Worm (Caenorhabditis elegans) whole organism, L1 larva: ENCODE data around the gene cyp-33C5.

Experiments used
- C04F5.9 ChIP-seq: sonication (generic microtip); optimal IDR thresholded peaks from 2 replicates; lab custom pipeline; 2016; ENCODE audit warnings: missing genetic modification characterization, missing compliant biosample characterization
- C16A3.4 ChIP-seq: fragments of 150-350 bp; optimal IDR thresholded peaks from 2 replicates; lab custom pipeline; 2014; ENCODE audit warnings: missing biosample characterization, missing genetic modification characterization
- C34B4.2 ChIP-seq: sonication (generic microtip); optimal IDR thresholded peaks from 2 replicates; lab custom pipeline; 2017; ENCODE audit warnings: mild to moderate bottlenecking, missing genetic modification characterization, missing compliant biosample characterization
- F16B12.6 ChIP-seq: fragments of 150-350 bp; optimal IDR thresholded peaks from 2 replicates; lab custom pipeline; 2014; ENCODE audit warnings: missing biosample characterization, missing genetic modification characterization
- aly-2 ChIP-seq: fragments of 150-350 bp; optimal IDR thresholded peaks from 2 replicates; lab custom pipeline; 2014; ENCODE audit warnings: missing biosample characterization, missing genetic modification characterization
- blmp-1 ChIP-seq: fragments of 150-350 bp; optimal IDR thresholded peaks from 2 replicates; lab custom pipeline; 2014; ENCODE audit warnings: missing biosample characterization, missing genetic modification characterization
- dpl-1 ChIP-seq, 3 experiments: fragments of 150-350 bp in 2 of 3; sonication (generic microtip) in 1 of 3; optimal IDR thresholded peaks; 2 replicates each; lab custom pipeline; 2014 to 2017; ENCODE audit warnings: missing biosample characterization in 3 of 3, missing genetic modification characterization in 3 of 3, missing genetic modification reagents in 3 of 3
- efl-1 ChIP-seq, 4 experiments: fragments of 150-350 bp; optimal IDR thresholded peaks in 3 of 4; peaks in 1 of 4; 1 replicate in 1 of 4; 2 replicates in 3 of 4; lab custom pipeline; 2014; ENCODE audit warnings: missing biosample characterization in 2 of 4, missing genetic modification characterization in 2 of 4, missing genetic modification reagents in 2 of 4
- efl-3 ChIP-seq: fragments of 200-800 bp; sonication (Bioruptor generic); optimal IDR thresholded peaks from 2 replicates; lab custom pipeline; 2018; ENCODE audit warnings: mild to moderate bottlenecking, missing genetic modification characterization, missing compliant biosample characterization
- egl-27 ChIP-seq, 2 experiments: fragments of 150-350 bp in 1 of 2; sonication (generic microtip); optimal IDR thresholded peaks; 3 replicates each; lab custom pipeline; 2017 to 2018; ENCODE audit warnings: missing biosample characterization in 2 of 2, missing genetic modification characterization in 2 of 2, missing genetic modification reagents in 2 of 2
- elt-2 ChIP-seq: sonication (generic microtip); optimal IDR thresholded peaks from 2 replicates; lab custom pipeline; 2016; ENCODE audit warnings: missing genetic modification characterization, mild to moderate bottlenecking, inconsistent platforms, missing compliant biosample characterization, missing genetic modification reagents
- elt-3 ChIP-seq, 6 experiments: fragments of 150-350 bp in 1 of 6; sonication (generic microtip); optimal IDR thresholded peaks; 2 replicates each; lab custom pipeline; 2017 to 2018; ENCODE audit warnings: missing biosample characterization in 6 of 6, missing genetic modification characterization in 6 of 6, inconsistent platforms in 1 of 6
- ets-5 ChIP-seq: fragments of 200-800 bp; sonication (Bioruptor generic); IDR thresholded peaks from 2 replicates; pipeline ENCODE4 v1.3.6; 2022; ENCODE audit warnings: missing genetic modification characterization, missing compliant biosample characterization
- hlh-17 ChIP-seq: fragments of 200-800 bp; sonication (Bioruptor generic); optimal IDR thresholded peaks from 2 replicates; lab custom pipeline; 2018; ENCODE audit warnings: missing genetic modification characterization, mild to moderate bottlenecking, missing compliant biosample characterization, moderate library complexity, borderline replicate concordance
- hpl-2 ChIP-seq: fragments of 150-350 bp; optimal IDR thresholded peaks from 2 replicates; lab custom pipeline; 2014; ENCODE audit warnings: missing biosample characterization, missing genetic modification reagents, missing genetic modification characterization
- jun-1 ChIP-seq: fragments of 150-350 bp; optimal IDR thresholded peaks from 2 replicates; lab custom pipeline; 2014; ENCODE audit warnings: missing biosample characterization, missing genetic modification reagents, missing genetic modification characterization
- lin-13 ChIP-seq: fragments of 150-350 bp; optimal IDR thresholded peaks from 2 replicates; lab custom pipeline; 2014; ENCODE audit warnings: missing biosample characterization, missing genetic modification reagents, missing genetic modification characterization
- lin-14 ChIP-seq: fragments of 200-800 bp; sonication (Bioruptor generic); optimal IDR thresholded peaks from 2 replicates; lab custom pipeline; 2018; ENCODE audit warnings: mild to moderate bottlenecking, missing genetic modification characterization, moderate library complexity, missing compliant biosample characterization
- lin-15B ChIP-seq: fragments of 150-350 bp; sonication (generic microtip); optimal IDR thresholded peaks from 3 replicates; lab custom pipeline; 2014; ENCODE audit warnings: missing biosample characterization, missing genetic modification characterization
- lin-35 ChIP-seq, 2 experiments: fragments of 150-350 bp; optimal IDR thresholded peaks; 2 replicates each; lab custom pipeline; 2014; ENCODE audit warnings: missing biosample characterization in 2 of 2, missing genetic modification characterization in 2 of 2, missing genetic modification reagents in 2 of 2
- lsy-2 ChIP-seq, 2 experiments: fragments of 150-350 bp; optimal IDR thresholded peaks; 2 replicates each; lab custom pipeline; 2014; ENCODE audit warnings: missing biosample characterization in 2 of 2, missing genetic modification characterization in 2 of 2
- mab-9 ChIP-seq: fragments of 200-800 bp; sonication (Bioruptor generic); IDR thresholded peaks from 2 replicates; pipeline ENCODE4 v1.3.6; 2022; ENCODE audit warnings: missing genetic modification reagents, missing genetic modification characterization, missing compliant biosample characterization
- mdl-1 ChIP-seq, 2 experiments: fragments of 150-350 bp; optimal IDR thresholded peaks; 2 replicates each; lab custom pipeline; 2014 to 2017; ENCODE audit warnings: missing biosample characterization in 2 of 2, missing genetic modification characterization in 2 of 2, inconsistent platforms in 1 of 2
- mef-2 ChIP-seq: fragments of 150-350 bp; optimal IDR thresholded peaks from 2 replicates; lab custom pipeline; 2014; ENCODE audit warnings: missing biosample characterization, missing genetic modification characterization
- nhr-12 ChIP-seq: sonication (generic microtip); optimal IDR thresholded peaks from 2 replicates; lab custom pipeline; 2017; ENCODE audit warnings: missing biosample characterization, missing genetic modification characterization
- nhr-19 ChIP-seq: fragments of 200-800 bp; sonication (Bioruptor generic); conservative IDR thresholded peaks from 2 replicates; pipeline ENCODE4 v1.3.6; 2022; ENCODE audit warnings: missing genetic modification characterization, missing compliant biosample characterization
- nhr-20 ChIP-seq: sonication (generic microtip); optimal IDR thresholded peaks from 2 replicates; lab custom pipeline; 2016; ENCODE audit warnings: mild to moderate bottlenecking, missing genetic modification characterization, missing compliant biosample characterization
- nhr-71 ChIP-seq: sonication (generic microtip); optimal IDR thresholded peaks from 2 replicates; lab custom pipeline; 2016; ENCODE audit warnings: mild to moderate bottlenecking, missing genetic modification characterization, moderate library complexity, missing compliant biosample characterization
- nhr-76 ChIP-seq: sonication (generic microtip); optimal IDR thresholded peaks from 2 replicates; lab custom pipeline; 2017; ENCODE audit warnings: missing biosample characterization, missing genetic modification characterization
- nhr-84 ChIP-seq: sonication (generic microtip); optimal IDR thresholded peaks from 2 replicates; lab custom pipeline; 2017; ENCODE audit warnings: missing biosample characterization, missing genetic modification characterization
- nhr-90 ChIP-seq: sonication (generic microtip); optimal IDR thresholded peaks from 2 replicates; lab custom pipeline; 2016; ENCODE audit warnings: mild to moderate bottlenecking, missing genetic modification characterization, missing compliant biosample characterization; ENCODE audit not compliant: poor library complexity
- pax-3 ChIP-seq: fragments of 200-800 bp; sonication (Bioruptor generic); optimal IDR thresholded peaks from 2 replicates; lab custom pipeline; 2018; ENCODE audit warnings: mild to moderate bottlenecking, missing genetic modification characterization, moderate library complexity, missing compliant biosample characterization
- snu-23 ChIP-seq: sonication (generic microtip); optimal IDR thresholded peaks from 2 replicates; lab custom pipeline; 2016; ENCODE audit warnings: missing genetic modification characterization, missing compliant biosample characterization
- sox-4 ChIP-seq: sonication (generic microtip); optimal IDR thresholded peaks from 2 replicates; lab custom pipeline; 2016; ENCODE audit warnings: missing genetic modification characterization, missing compliant biosample characterization
- sptf-1 ChIP-seq: fragments of 150-350 bp; optimal IDR thresholded peaks from 2 replicates; lab custom pipeline; 2014; ENCODE audit warnings: missing biosample characterization, missing genetic modification characterization
- tbx-2 ChIP-seq: sonication (generic microtip); optimal IDR thresholded peaks from 2 replicates; lab custom pipeline; 2016; ENCODE audit warnings: missing genetic modification characterization, missing compliant biosample characterization
- unc-130 ChIP-seq: fragments of 150-350 bp; optimal IDR thresholded peaks from 2 replicates; lab custom pipeline; 2017; ENCODE audit warnings: missing biosample characterization, missing genetic modification characterization, inconsistent platforms
- unc-30 ChIP-seq: sonication (generic microtip); optimal IDR thresholded peaks from 2 replicates; lab custom pipeline; 2017; ENCODE audit warnings: missing biosample characterization, missing genetic modification characterization
- vab-15 ChIP-seq: sonication (generic microtip); optimal IDR thresholded peaks from 2 replicates; lab custom pipeline; 2017; ENCODE audit warnings: missing genotype, mild to moderate bottlenecking, missing genetic modification characterization, missing compliant biosample characterization
- xbp-1 ChIP-seq: sonication (generic microtip); optimal IDR thresholded peaks from 2 replicates; lab custom pipeline; 2016; ENCODE audit warnings: missing genetic modification characterization, missing compliant biosample characterization
- zag-1 ChIP-seq: fragments of 150-350 bp; optimal IDR thresholded peaks from 2 replicates; lab custom pipeline; 2014; ENCODE audit warnings: missing biosample characterization, missing genetic modification characterization
- zip-4 ChIP-seq: fragments of 200-800 bp; sonication (Bioruptor generic); optimal IDR thresholded peaks from 2 replicates; lab custom pipeline; 2018; ENCODE audit warnings: mild to moderate bottlenecking, missing genetic modification characterization, moderate library complexity, missing compliant biosample characterization
- ztf-11 ChIP-seq, 2 experiments: sonication (generic microtip); optimal IDR thresholded peaks; 2 replicates each; lab custom pipeline; 2016 to 2017; ENCODE audit warnings: missing genetic modification characterization in 2 of 2, missing biosample characterization in 1 of 2, missing compliant biosample characterization in 1 of 2

The cyp-33C5 gene

ce11 chrV:2238012-2238411 lies 6.8 kb upstream of the cyp-33C5 start:
- TF ChIP-seq C34B4.2 (tag; lab: Kevin White, UChicago), result no peak
- no peak for TF ChIP-seq aly-2 (tag; lab: Kevin White, UChicago)
- TF ChIP-seq lin-35 (GFP tag; optimal IDR thresholded peaks at IDR 0.05; lab: Kevin White, UChicago), result peak in 1 of 2 experiments; percentile 23
- no peak for TF ChIP-seq lin-15B (tag; lab: Kevin White, UChicago)
- TF ChIP-seq hpl-2 (GFP tag; lab: Kevin White, UChicago), result no peak
- no peak for TF ChIP-seq zip-4 (GFP tag; lab: Kevin White, UChicago)
- TF ChIP-seq nhr-19 (GFP tag; lab: Robert Waterston, UW), result no peak
- no peak for TF ChIP-seq F16B12.6 (tag; lab: Kevin White, UChicago)
- peak in 2 of 6 experiments; percentile 5 to 74 for TF ChIP-seq elt-3 (tag; optimal IDR thresholded peaks at IDR 0.05; lab: Kevin White, UChicago)
- TF ChIP-seq sox-4 (tag; lab: Kevin White, UChicago), result no peak
- no peak for TF ChIP-seq egl-27 (tag; optimal IDR thresholded peaks at IDR 0.05; lab: Kevin White, UChicago)
- TF ChIP-seq nhr-20 (tag; lab: Kevin White, UChicago), result peak; percentile 71
- no peak for TF ChIP-seq tbx-2 (tag; lab: Kevin White, UChicago)
- TF ChIP-seq ztf-11 (tag; optimal IDR thresholded peaks at IDR 0.05; lab: Kevin White, UChicago), result no peak

ce11 chrV:2242630-2243029 lies 2.2 kb upstream of the cyp-33C5 start, which contains the start of gene cyp-33C3:
TSS of gene cyp-33C3 (plus strand) at chrV:2242778.
- peak; percentile 17 for TF ChIP-seq nhr-20 (tag; lab: Kevin White, UChicago)
- TF ChIP-seq unc-30 (tag; lab: Kevin White, UChicago), result no peak
- TF ChIP-seq xbp-1 (tag; lab: Kevin White, UChicago), result no peak
- TF ChIP-seq lin-14 (GFP tag; lab: Kevin White, UChicago), result peak; percentile 56
- peak; percentile 48 for TF ChIP-seq blmp-1
- peak in 1 of 6 experiments; percentile 21 for TF ChIP-seq elt-3 (tag; optimal IDR thresholded peaks at IDR 0.05; lab: Kevin White, UChicago)

- TF ChIP-seq egl-27 (tag; optimal IDR thresholded peaks at IDR 0.05; lab: Kevin White, UChicago) (no peak), unc-130 (no peak), efl-3 (GFP tag; lab: Kevin White, UChicago) (no peak), tbx-2 (tag; lab: Kevin White, UChicago) (no peak), mdl-1 (tag; optimal IDR thresholded peaks at IDR 0.05; lab: Kevin White, UChicago) (no peak), nhr-84 (no peak), hpl-2 (GFP tag; lab: Kevin White, UChicago) (no peak), zip-4 (GFP tag; lab: Kevin White, UChicago) (no peak), C16A3.4 (tag; lab: Kevin White, UChicago) (no peak), nhr-19 (GFP tag; lab: Robert Waterston, UW) (no peak), xbp-1 (tag; lab: Kevin White, UChicago) (no peak), elt-3 (tag; optimal IDR thresholded peaks at IDR 0.05; lab: Kevin White, UChicago) (no peak), zag-1 (tag; lab: Kevin White, UChicago) (no peak), lin-13 (GFP tag; lab: Kevin White, UChicago) (no peak), hlh-17 (no peak), snu-23 (no peak), lin-14 (GFP tag; lab: Kevin White, UChicago) (no peak)
Observed at ce11 chrV:2249310-2249709, 4.5 kb downstream of the cyp-33C5 start, which contains the start of gene cyp-33C6. TSS of gene cyp-33C6 (minus strand) at chrV:2249410.

- TF ChIP-seq pax-3 (tag; lab: Kevin White, UChicago) (no peak), sptf-1 (no peak), nhr-71 (tag; lab: Kevin White, UChicago) (peak; percentile 59), nhr-90 (peak; percentile 36), dpl-1 (GFP tag; optimal IDR thresholded peaks at IDR 0.05; lab: Kevin White, UChicago) (peak in 2 of 3 experiments; percentile 11 to 33), vab-15 (no peak), lsy-2 (tag; optimal IDR thresholded peaks at IDR 0.05; lab: Kevin White, UChicago) (peak; percentile 19 to 23), elt-2 (tag; lab: Kevin White, UChicago) (peak; percentile 75), efl-3 (GFP tag; lab: Kevin White, UChicago) (no peak), mab-9 (GFP tag; lab: Robert Waterston, UW) (no peak), nhr-76 (tag; lab: Kevin White, UChicago) (no peak), jun-1 (tag; lab: Kevin White, UChicago) (peak; percentile 46), snu-23 (peak; percentile 33), mef-2 (no peak), C04F5.9 (tag; lab: Kevin White, UChicago) (no peak), ztf-11 (tag; optimal IDR thresholded peaks at IDR 0.05; lab: Kevin White, UChicago) (no peak), unc-30 (tag; lab: Kevin White, UChicago) (no peak), unc-130 (no peak), tbx-2 (tag; lab: Kevin White, UChicago) (peak; percentile 14), lin-14 (GFP tag; lab: Kevin White, UChicago) (peak; percentile 88), ets-5 (GFP tag; lab: Robert Waterston, UW) (no peak), xbp-1 (tag; lab: Kevin White, UChicago) (no peak), efl-1 (optimal IDR thresholded peaks at IDR 0.05; lab: Kevin White, UChicago) (peak in 1 of 2 experiments; percentile 29), efl-1 (GFP tag; optimal IDR thresholded peaks at IDR 0.05 in 1 of 2; lab: Kevin White, UChicago) (peak in 1 of 2 experiments; percentile 52), nhr-12 (tag; lab: Kevin White, UChicago) (no peak)
Observed at ce11 chrV:2250126-2250590, 5.4 kb downstream of the cyp-33C5 start, which contains the start of gene cyp-33C7. TSS of gene cyp-33C7 (plus strand) at chrV:2250540.
